Worm (Caenorhabditis elegans) whole organism, L4 larva: ENCODE measurements around the gene asp-15.

Experiments
- F10B5.3 ChIP-seq: sonication (generic microtip); optimal IDR thresholded peaks from 2 replicates; lab custom pipeline; 2016; ENCODE audit warnings: mild to moderate bottlenecking, missing genetic modification characterization, missing compliant biosample characterization
- F26F4.8 ChIP-seq: fragments of 200-800 bp; sonication (Bioruptor generic); conservative IDR thresholded peaks from 2 replicates; pipeline ENCODE4 v1.3.6; 2022; ENCODE audit warnings: missing genetic modification characterization, missing compliant biosample characterization
- F37D6.2 ChIP-seq: sonication (generic microtip); optimal IDR thresholded peaks from 2 replicates; lab custom pipeline; 2016; ENCODE audit warnings: mild to moderate bottlenecking, missing genetic modification characterization, missing compliant biosample characterization
- F44E2.7 ChIP-seq: fragments of 200-800 bp; sonication (Bioruptor generic); IDR thresholded peaks from 2 replicates; pipeline ENCODE4 v2.1.2; 2022; ENCODE audit warnings: missing genetic modification characterization, missing compliant biosample characterization
- R02D3.7 ChIP-seq: fragments of 150-350 bp; sonication (generic microtip); optimal IDR thresholded peaks from 3 replicates; lab custom pipeline; 2014; ENCODE audit warnings: missing biosample characterization, missing genetic modification characterization
- T20F7.1 ChIP-seq: fragments of 200-800 bp; sonication (Bioruptor generic); optimal IDR thresholded peaks from 2 replicates; lab custom pipeline; 2018; ENCODE audit warnings: mild to moderate bottlenecking, missing genetic modification characterization, missing compliant biosample characterization
- Y48G9A.11 ChIP-seq: fragments of 200-800 bp; sonication (Bioruptor generic); IDR thresholded peaks from 2 replicates; pipeline ENCODE4 v1.3.6; 2022; ENCODE audit warnings: missing genetic modification reagents, missing genetic modification characterization, missing compliant biosample characterization
- Y5F2A.4 ChIP-seq: fragments of 200-800 bp; sonication (Bioruptor generic); optimal IDR thresholded peaks from 2 replicates; lab custom pipeline; 2018; ENCODE audit warnings: mild to moderate bottlenecking, missing genetic modification characterization, missing compliant biosample characterization
- Y75B8A.6 ChIP-seq: fragments of 200-800 bp; sonication (Bioruptor generic); IDR thresholded peaks from 2 replicates; pipeline ENCODE4 v1.3.6; 2022; ENCODE audit warnings: missing genetic modification reagents, missing genetic modification characterization, missing compliant biosample characterization
- ama-1 ChIP-seq: fragments of 150-350 bp; optimal IDR thresholded peaks from 2 replicates; lab custom pipeline; 2014; ENCODE audit warnings: inconsistent platforms, mixed read lengths
- attf-4 ChIP-seq: sonication (generic microtip); optimal IDR thresholded peaks from 3 replicates; lab custom pipeline; 2017; ENCODE audit warnings: missing biosample characterization, missing genetic modification characterization
- ceh-82 ChIP-seq: sonication (generic microtip); optimal IDR thresholded peaks from 2 replicates; lab custom pipeline; 2017; ENCODE audit warnings: missing biosample characterization, missing genetic modification characterization
- ces-1 ChIP-seq: fragments of 150-350 bp; sonication (generic microtip); optimal IDR thresholded peaks from 4 replicates; lab custom pipeline; 2014; ENCODE audit warnings: missing biosample characterization, missing genetic modification reagents, missing genetic modification characterization
- cey-2 ChIP-seq: sonication (generic microtip); optimal IDR thresholded peaks from 3 replicates; lab custom pipeline; 2017; ENCODE audit warnings: missing genetic modification characterization, mild to moderate bottlenecking, missing compliant biosample characterization, antibody characterized with exemption, borderline replicate concordance; ENCODE audit not compliant: insufficient read depth
- daf-12 ChIP-seq: fragments of 150-350 bp; optimal IDR thresholded peaks from 2 replicates; lab custom pipeline; 2014; ENCODE audit warnings: missing biosample characterization, missing genetic modification reagents, missing genetic modification characterization
- daf-19 ChIP-seq: fragments of 200-800 bp; sonication (Bioruptor generic); conservative IDR thresholded peaks from 2 replicates; pipeline ENCODE4 v1.3.6; 2022; ENCODE audit warnings: missing genetic modification characterization, missing compliant biosample characterization
- dmd-6 ChIP-seq: fragments of 200-800 bp; sonication (Bioruptor generic); IDR thresholded peaks from 2 replicates; pipeline ENCODE4 v1.3.6; 2022; ENCODE audit warnings: missing genetic modification reagents, missing genetic modification characterization, missing compliant biosample characterization
- dmd-8 ChIP-seq: fragments of 200-800 bp; sonication (Bioruptor generic); IDR thresholded peaks from 2 replicates; pipeline ENCODE4 v1.3.6; 2022; ENCODE audit warnings: missing genetic modification characterization, missing compliant biosample characterization
- dmd-9 ChIP-seq: fragments of 200-800 bp; sonication (Bioruptor generic); IDR thresholded peaks from 2 replicates; pipeline ENCODE4 v1.3.6; 2022; ENCODE audit warnings: missing genetic modification reagents, missing genetic modification characterization, missing compliant biosample characterization
- duxl-1 ChIP-seq: sonication (generic microtip); optimal IDR thresholded peaks from 2 replicates; lab custom pipeline; 2016; ENCODE audit warnings: mild to moderate bottlenecking, missing genetic modification characterization, moderate library complexity, missing compliant biosample characterization; ENCODE audit not compliant: poor library complexity
- gei-8 ChIP-seq: fragments of 200-800 bp; sonication (Bioruptor generic); optimal IDR thresholded peaks from 2 replicates; lab custom pipeline; 2018; ENCODE audit warnings: mild to moderate bottlenecking, missing genetic modification characterization, missing compliant biosample characterization
- hlh-11 ChIP-seq: fragments of 200-800 bp; sonication (Bioruptor generic); optimal IDR thresholded peaks from 2 replicates; lab custom pipeline; 2018; ENCODE audit warnings: mild to moderate bottlenecking, missing genetic modification characterization, missing compliant biosample characterization
- hlh-30 ChIP-seq: sonication (generic microtip); optimal IDR thresholded peaks from 2 replicates; lab custom pipeline; 2017; ENCODE audit warnings: antibody characterized with exemption, mild to moderate bottlenecking, missing genetic modification characterization, missing compliant biosample characterization; ENCODE audit not compliant: insufficient read depth
- hmg-1.1 ChIP-seq: fragments of 200-800 bp; sonication (Bioruptor generic); IDR thresholded peaks from 2 replicates; pipeline ENCODE4 v1.3.6; 2022; ENCODE audit warnings: missing genetic modification reagents, missing genetic modification characterization, missing compliant biosample characterization
- jun-1 ChIP-seq: fragments of 150-350 bp; optimal IDR thresholded peaks from 2 replicates; lab custom pipeline; 2014; ENCODE audit warnings: missing biosample characterization, missing genetic modification reagents, missing genetic modification characterization
- lin-38 ChIP-seq: fragments of 200-800 bp; sonication (Bioruptor generic); IDR thresholded peaks from 2 replicates; pipeline ENCODE4 v1.3.6; 2022; ENCODE audit warnings: missing genetic modification reagents, missing genetic modification characterization, missing compliant biosample characterization
- lin-39 ChIP-seq: fragments of 150-350 bp; optimal IDR thresholded peaks from 2 replicates; lab custom pipeline; 2014; ENCODE audit warnings: missing biosample characterization, missing genetic modification reagents, missing genetic modification characterization
- madf-5 ChIP-seq, 2 experiments: fragments of 200-800 bp; sonication (Bioruptor generic); IDR thresholded peaks; 2 replicates each; pipeline ENCODE4 v1.3.6; 2022; ENCODE audit warnings: missing compliant biosample characterization in 2 of 2, missing genetic modification characterization in 2 of 2
- madf-9 ChIP-seq: fragments of 200-800 bp; sonication (Bioruptor generic); conservative IDR thresholded peaks from 2 replicates; pipeline ENCODE4 v1.3.6; 2022; ENCODE audit warnings: missing genetic modification reagents, missing genetic modification characterization, missing compliant biosample characterization
- mdt-29 ChIP-seq: fragments of 200-800 bp; sonication (Bioruptor generic); IDR thresholded peaks from 2 replicates; pipeline ENCODE4 v1.3.6; 2022; ENCODE audit warnings: missing genetic modification reagents, missing genetic modification characterization, missing compliant biosample characterization
- mep-1 ChIP-seq: fragments of 150-350 bp; sonication (generic microtip); optimal IDR thresholded peaks from 3 replicates; lab custom pipeline; 2014; ENCODE audit warnings: missing biosample characterization, missing genetic modification characterization
- mes-2 ChIP-seq: sonication (generic microtip); optimal IDR thresholded peaks from 2 replicates; lab custom pipeline; 2016; ENCODE audit warnings: missing genotype, mild to moderate bottlenecking, missing genetic modification characterization, missing compliant biosample characterization; ENCODE audit not compliant: poor library complexity, severe bottlenecking
- mxl-3 ChIP-seq: fragments of 200-800 bp; sonication (Bioruptor generic); optimal IDR thresholded peaks from 2 replicates; lab custom pipeline; 2018; ENCODE audit warnings: mild to moderate bottlenecking, missing genetic modification characterization, missing compliant biosample characterization
- nhr-237 ChIP-seq: sonication (generic microtip); optimal IDR thresholded peaks from 2 replicates; lab custom pipeline; 2017; ENCODE audit warnings: missing biosample characterization, missing genetic modification characterization
- nhr-28 ChIP-seq: fragments of 150-350 bp; optimal IDR thresholded peaks from 2 replicates; lab custom pipeline; 2014; ENCODE audit warnings: missing biosample characterization, missing genetic modification characterization
- nhr-41 ChIP-seq: fragments of 200-800 bp; sonication (Bioruptor generic); IDR thresholded peaks from 2 replicates; pipeline ENCODE4 v1.3.6; 2022; ENCODE audit warnings: missing genetic modification reagents, missing genetic modification characterization, missing compliant biosample characterization
- nhr-42 ChIP-seq: fragments of 200-800 bp; sonication (Bioruptor generic); IDR thresholded peaks from 2 replicates; pipeline ENCODE4 v1.3.6; 2022; ENCODE audit warnings: missing genetic modification characterization, missing compliant biosample characterization
- nhr-76 ChIP-seq: fragments of 150-350 bp; optimal IDR thresholded peaks from 2 replicates; lab custom pipeline; 2014; ENCODE audit warnings: missing biosample characterization, missing genetic modification characterization
- pqm-1 ChIP-seq: sonication (generic microtip); optimal IDR thresholded peaks from 2 replicates; lab custom pipeline; 2017; ENCODE audit warnings: missing biosample characterization, missing genetic modification characterization
- rbr-2 ChIP-seq: sonication (generic microtip); optimal IDR thresholded peaks from 2 replicates; lab custom pipeline; 2016; ENCODE audit warnings: missing genotype, missing genetic modification characterization, missing compliant biosample characterization
- saeg-2 ChIP-seq: fragments of 200-800 bp; sonication (Bioruptor generic); IDR thresholded peaks from 2 replicates; pipeline ENCODE4 v1.3.6; 2022; ENCODE audit warnings: missing genetic modification reagents, missing genetic modification characterization, missing compliant biosample characterization
- set-16 ChIP-seq: fragments of 200-800 bp; sonication (Bioruptor generic); IDR thresholded peaks from 2 replicates; pipeline ENCODE4 v1.3.6; 2022; ENCODE audit warnings: missing genetic modification reagents, missing genetic modification characterization, missing compliant biosample characterization
- spr-1 ChIP-seq: sonication (generic microtip); optimal IDR thresholded peaks from 2 replicates; lab custom pipeline; 2016; ENCODE audit warnings: mild to moderate bottlenecking, missing genetic modification characterization, missing compliant biosample characterization
- spr-3 ChIP-seq: fragments of 200-800 bp; sonication (Bioruptor generic); optimal IDR thresholded peaks from 2 replicates; lab custom pipeline; 2018; ENCODE audit warnings: mild to moderate bottlenecking, missing genetic modification characterization, missing compliant biosample characterization
- tra-1 ChIP-seq: fragments of 200-800 bp; sonication (Bioruptor generic); IDR thresholded peaks from 2 replicates; pipeline ENCODE4 v1.3.6; 2022; ENCODE audit warnings: missing genetic modification reagents, missing genetic modification characterization, missing compliant biosample characterization
- unc-39 ChIP-seq: sonication (generic microtip); optimal IDR thresholded peaks from 2 replicates; lab custom pipeline; 2017; ENCODE audit warnings: missing biosample characterization, missing genetic modification characterization
- unc-62 ChIP-seq, 3 experiments: fragments of 150-350 bp in 1 of 3; sonication (generic microtip); optimal IDR thresholded peaks in 2 of 3; peaks in 1 of 3; 1 replicate in 1 of 3; 2 replicates in 2 of 3; lab custom pipeline; 2014 to 2017; ENCODE audit warnings: missing biosample characterization in 3 of 3, missing genetic modification characterization in 3 of 3, missing genetic modification reagents in 3 of 3, missing genotype in 1 of 3
- vab-7 ChIP-seq: fragments of 200-800 bp; sonication (Bioruptor generic); IDR thresholded peaks from 2 replicates; pipeline ENCODE4 v1.3.6; 2022; ENCODE audit warnings: missing genetic modification reagents, missing genetic modification characterization, missing compliant biosample characterization
- zag-1 ChIP-seq: fragments of 150-350 bp; optimal IDR thresholded peaks from 2 replicates; lab custom pipeline; 2014; ENCODE audit warnings: missing biosample characterization, missing genetic modification characterization
- ztf-11 ChIP-seq: fragments of 150-350 bp; optimal IDR thresholded peaks from 2 replicates; lab custom pipeline; 2014; ENCODE audit warnings: missing biosample characterization, missing genetic modification characterization

asp-15 gene

DNA sequence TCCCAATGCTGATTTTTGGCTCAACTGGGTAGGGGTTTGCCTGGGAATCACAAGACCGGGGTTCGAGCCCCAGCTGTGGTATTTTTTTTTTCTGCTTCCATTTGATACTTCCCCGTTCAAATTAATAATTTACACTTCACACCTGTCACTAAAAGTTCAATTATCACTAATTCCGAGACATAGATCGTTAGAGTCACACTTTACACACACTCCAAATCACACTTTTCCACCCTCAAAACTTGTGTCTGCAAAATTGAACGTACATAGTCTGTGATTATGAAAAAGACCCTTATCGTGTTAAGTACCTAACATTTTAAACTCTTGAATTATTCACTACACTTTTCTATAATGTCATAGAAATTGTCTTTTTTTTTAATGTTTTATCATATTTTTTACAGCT is 39.1 kb upstream of the asp-15 start (continued):
- TF ChIP-seq nhr-42 (GFP tag; lab: Robert Waterston, UW) (no peak), vab-7 (GFP tag; lab: Robert Waterston, UW) (no peak), saeg-2 (no peak), unc-39 (tag; lab: Kevin White, UChicago) (no peak), spr-1 (no peak), T20F7.1 (GFP tag; lab: Kevin White, UChicago) (peak; percentile 34), dmd-6 (peak; percentile 77), Y5F2A.4 (no peak), F37D6.2 (tag; lab: Kevin White, UChicago) (no peak), duxl-1 (no peak), rbr-2 (tag; lab: Kevin White, UChicago) (no peak), ztf-11 (no peak), F26F4.8 (GFP tag; lab: Robert Waterston, UW) (no peak), nhr-28 (tag; lab: Kevin White, UChicago) (peak; percentile 73), zag-1 (tag; lab: Kevin White, UChicago) (no peak), nhr-76 (tag; lab: Kevin White, UChicago) (no peak), pqm-1 (tag; lab: Kevin White, UChicago) (peak; percentile 5), daf-12 (tag; lab: Kevin White, UChicago) (no peak), F44E2.7 (GFP tag; lab: Robert Waterston, UW) (no peak), lin-39 (tag; lab: Kevin White, UChicago) (no peak), jun-1 (no peak), unc-62 (GFP tag; optimal IDR thresholded peaks at IDR 0.05 in 1 of 2; lab: Kevin White, UChicago) (no peak), unc-62 (tag; optimal IDR thresholded peaks at IDR 0.05; lab: Kevin White, UChicago) (no peak)

DNA sequence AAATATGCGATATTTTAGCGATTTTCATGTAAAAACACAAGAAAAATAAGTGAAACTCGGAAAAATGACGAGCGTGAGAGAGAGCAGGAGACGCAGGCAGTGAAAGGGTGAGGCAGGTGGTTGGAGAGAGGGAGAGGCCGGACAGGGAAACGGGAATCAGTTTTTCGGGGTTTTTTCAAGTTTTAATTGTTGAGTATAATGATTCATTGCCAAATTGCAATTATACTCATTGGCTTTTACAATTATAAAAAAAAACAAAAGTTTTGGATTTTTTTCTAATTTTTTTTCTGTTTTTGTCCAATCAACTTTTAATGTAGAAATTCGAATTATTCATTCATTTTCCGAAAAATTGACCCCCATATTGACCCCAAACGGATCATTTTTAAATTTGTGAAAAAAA is 37.9 kb upstream of the asp-15 start, which contains the start of gene nhr-95:
Gene nhr-95, minus strand, starts transcription at position 101 of the 400 bp plus-strand sequence.
- TF ChIP-seq mdt-29 (GFP tag; lab: Robert Waterston, UW) (no peak), saeg-2 (no peak), spr-3 (no peak), ceh-82 (tag; lab: Kevin White, UChicago) (no peak), attf-4 (no peak), madf-9 (no peak), tra-1 (GFP tag; lab: Robert Waterston, UW) (no peak), ces-1 (no peak), unc-62 (GFP tag; optimal IDR thresholded peaks at IDR 0.05 in 1 of 2; lab: Kevin White, UChicago) (peak in 1 of 2 experiments; percentile 22), unc-62 (tag; optimal IDR thresholded peaks at IDR 0.05; lab: Kevin White, UChicago) (no peak), dmd-9 (no peak), Y48G9A.11 (GFP tag; lab: Robert Waterston, UW) (no peak), F10B5.3 (tag; lab: Kevin White, UChicago) (no peak), cey-2 (tag; lab: Kevin White, UChicago) (no peak), nhr-41 (no peak), mep-1 (tag; lab: Kevin White, UChicago) (no peak), hlh-11 (tag; lab: Kevin White, UChicago) (peak; percentile 6), Y75B8A.6 (no peak), T20F7.1 (GFP tag; lab: Kevin White, UChicago) (no peak), nhr-237 (tag; lab: Kevin White, UChicago) (no peak), daf-19 (GFP tag; lab: Robert Waterston, UW) (no peak), mes-2 (tag; lab: Kevin White, UChicago) (no peak), set-16 (0 out of 2 replicates have a peak, but pooled peaks have one; percentile 6), madf-5 (GFP tag; IDR thresholded peaks at IDR 0.05; lab: Robert Waterston, UW) (no peak), vab-7 (GFP tag; lab: Robert Waterston, UW) (no peak), lin-39 (tag; lab: Kevin White, UChicago) (no peak), R02D3.7 (no peak), gei-8 (GFP tag; lab: Kevin White, UChicago) (no peak), mxl-3 (GFP tag; lab: Kevin White, UChicago) (no peak), ama-1 (lab: Kevin White, UChicago) (no peak), lin-38 (no peak), hlh-30 (tag; lab: Kevin White, UChicago) (peak; percentile 10), hmg-1.1 (GFP tag; lab: Robert Waterston, UW) (0 out of 2 replicates have a peak, but pooled peaks have one; percentile 27), dmd-8 (GFP tag; lab: Robert Waterston, UW) (no peak)
